Fruit fly (Drosophila melanogaster) whole organism, larva: ENCODE measurements around the gene ZnT86D.

ENCODE experiments used
- noc ChIP-seq: fragments of 200-800 bp; sonication (Bioruptor generic); optimal IDR thresholded peaks from 3 replicates; lab custom pipeline; 2019; ENCODE audit warnings: missing biosample characterization, mild to moderate bottlenecking, missing genetic modification characterization, moderate library complexity

Gene ZnT86D

DNA sequence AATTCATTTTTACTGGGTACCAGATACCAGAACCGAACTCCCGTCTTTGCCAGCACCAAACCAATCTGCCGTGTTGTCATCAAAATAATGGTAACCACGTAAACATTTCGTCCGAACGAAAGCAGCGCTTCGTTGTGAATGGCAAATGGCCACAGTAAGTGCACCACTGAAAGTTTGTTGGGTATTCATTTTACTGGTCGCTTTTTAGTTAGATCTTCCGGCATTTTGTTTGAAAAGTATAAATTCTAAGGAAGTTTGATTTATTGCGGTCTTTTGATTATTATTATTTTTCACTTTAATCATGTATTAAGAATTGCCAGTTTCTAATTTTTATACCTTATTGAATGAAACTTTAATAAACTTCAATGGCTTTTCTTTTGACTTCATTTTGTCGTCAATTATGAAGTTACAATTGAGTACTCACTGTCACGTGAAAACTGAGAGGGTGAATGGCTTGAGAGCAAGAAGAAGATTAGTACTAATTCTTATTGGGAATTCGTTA is at the start of gene ZnT86D:
ZnT86D (minus strand) TSS at position 91 of the 502 bp plus-strand sequence.
- peak; percentile 85 for TF ChIP-seq noc (tag; lab: Kevin White, UChicago)

DNA sequence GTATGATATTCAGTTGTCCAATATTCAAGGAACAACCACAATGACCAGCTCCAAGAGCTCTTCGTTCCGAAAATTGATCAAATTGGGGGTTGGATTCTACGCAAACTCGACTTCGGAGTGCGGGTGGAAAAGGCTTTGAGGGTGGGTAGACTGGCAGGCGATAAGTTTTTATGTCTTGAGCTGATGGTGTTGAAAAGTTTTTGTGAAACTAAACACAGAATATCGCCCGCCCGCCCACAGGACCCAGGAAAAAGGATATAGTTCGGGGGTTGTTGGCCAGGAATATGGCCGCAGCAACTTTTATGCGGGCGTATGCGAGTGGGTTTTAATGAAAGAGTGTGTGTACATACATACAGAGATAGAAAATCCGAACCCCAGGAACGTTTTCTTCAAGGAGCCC is 49.2 kb upstream of the ZnT86D start:
- TF ChIP-seq noc (tag; lab: Kevin White, UChicago), result no peak

DNA sequence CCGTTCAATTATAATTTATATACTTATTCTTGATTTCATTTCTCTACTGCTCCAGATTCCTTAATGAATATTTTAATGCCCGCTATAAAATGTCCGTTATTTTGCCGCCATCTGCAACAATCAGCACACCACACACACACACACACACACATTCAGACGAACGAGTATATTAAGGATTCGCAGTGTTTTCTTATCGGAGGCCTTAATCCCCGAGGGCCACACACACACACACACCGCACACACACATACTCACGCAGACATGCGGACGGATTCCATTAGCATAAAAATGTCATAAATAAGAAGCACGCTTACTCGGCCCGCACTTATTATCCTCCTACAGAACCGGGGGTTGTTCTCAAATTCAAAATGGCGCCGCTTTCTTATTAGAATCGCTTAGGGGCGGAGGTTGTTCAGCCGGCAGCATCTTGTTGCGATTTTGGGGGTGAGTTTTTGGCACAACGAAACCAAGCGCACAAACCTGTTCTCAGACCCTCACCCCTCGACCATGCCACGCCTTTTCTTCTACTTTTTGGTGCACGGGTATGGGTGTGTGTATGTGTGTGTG is 46.7 kb upstream of the ZnT86D start:
- no peak for TF ChIP-seq noc (tag; lab: Kevin White, UChicago)

- TF ChIP-seq noc (tag; lab: Kevin White, UChicago), result no peak
Observed at dm6 chr3R:11257537-11257936, 43.2 kb upstream of the ZnT86D start.

DNA sequence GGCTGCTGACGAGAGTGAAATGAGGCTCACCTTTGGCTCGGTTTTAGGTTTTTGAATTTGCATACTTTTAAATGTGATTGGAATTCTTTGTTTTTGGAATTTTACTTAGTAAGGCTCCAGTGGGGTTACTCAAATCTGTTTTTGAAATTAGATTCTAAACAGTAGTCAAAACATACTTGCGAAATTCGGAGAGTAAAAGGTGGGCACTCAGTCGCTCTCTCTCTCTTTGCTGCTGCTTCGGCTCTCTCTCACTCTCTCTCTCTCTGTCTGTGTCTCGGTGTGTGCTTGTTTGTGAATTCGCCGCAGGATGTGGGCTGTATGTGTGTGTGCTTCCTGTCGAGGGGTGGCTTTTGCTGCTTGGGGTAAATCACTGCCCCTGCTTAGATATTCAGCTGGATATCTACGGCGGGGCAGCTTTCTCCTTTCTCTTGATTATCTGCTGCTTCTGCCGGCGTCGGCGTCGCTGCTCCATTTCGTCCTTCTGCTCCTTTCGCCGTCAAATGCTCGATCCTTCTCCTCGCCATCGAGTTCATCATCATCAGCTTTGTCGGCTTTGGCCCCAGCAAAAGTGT is 40.1 kb upstream of the ZnT86D start:
- TF ChIP-seq noc (tag; lab: Kevin White, UChicago), result no peak

dm6 chr3R:11253768-11254167 is 39.4 kb upstream of the ZnT86D start:
- no peak for TF ChIP-seq noc (tag; lab: Kevin White, UChicago)

- TF ChIP-seq noc (tag; lab: Kevin White, UChicago), result no peak
Observed at dm6 chr3R:11246865-11247264, 32.5 kb upstream of the ZnT86D start.

DNA sequence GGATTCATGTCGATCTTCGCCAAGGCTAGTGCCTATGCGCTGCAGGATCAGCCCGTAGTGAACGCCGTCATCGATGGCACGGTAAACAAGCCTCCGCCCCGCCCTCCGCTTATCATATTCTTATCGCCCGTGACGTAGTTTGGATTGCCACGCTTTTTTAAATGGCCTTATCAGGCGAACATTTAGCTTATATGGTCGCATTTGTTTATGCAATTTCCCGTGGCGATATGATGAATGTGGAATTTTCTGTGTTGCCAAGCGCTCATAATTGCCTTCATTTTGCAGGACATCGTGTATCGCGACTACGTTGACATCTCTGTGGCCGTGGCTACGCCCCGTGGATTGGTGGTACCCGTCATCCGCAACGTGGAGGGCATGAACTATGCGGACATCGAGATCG is 31.5 kb upstream of the ZnT86D start:
- no peak for TF ChIP-seq noc (tag; lab: Kevin White, UChicago)

- no peak for TF ChIP-seq noc (tag; lab: Kevin White, UChicago)
Observed at dm6 chr3R:11243951-11244660, 29.8 kb upstream of the ZnT86D start, which contains the start of the genes CG17734 and CG5214. Gene CG17734, minus strand, starts transcription at chr3R:11243999. Gene CG5214, plus strand, starts transcription at chr3R:11244302.

DNA sequence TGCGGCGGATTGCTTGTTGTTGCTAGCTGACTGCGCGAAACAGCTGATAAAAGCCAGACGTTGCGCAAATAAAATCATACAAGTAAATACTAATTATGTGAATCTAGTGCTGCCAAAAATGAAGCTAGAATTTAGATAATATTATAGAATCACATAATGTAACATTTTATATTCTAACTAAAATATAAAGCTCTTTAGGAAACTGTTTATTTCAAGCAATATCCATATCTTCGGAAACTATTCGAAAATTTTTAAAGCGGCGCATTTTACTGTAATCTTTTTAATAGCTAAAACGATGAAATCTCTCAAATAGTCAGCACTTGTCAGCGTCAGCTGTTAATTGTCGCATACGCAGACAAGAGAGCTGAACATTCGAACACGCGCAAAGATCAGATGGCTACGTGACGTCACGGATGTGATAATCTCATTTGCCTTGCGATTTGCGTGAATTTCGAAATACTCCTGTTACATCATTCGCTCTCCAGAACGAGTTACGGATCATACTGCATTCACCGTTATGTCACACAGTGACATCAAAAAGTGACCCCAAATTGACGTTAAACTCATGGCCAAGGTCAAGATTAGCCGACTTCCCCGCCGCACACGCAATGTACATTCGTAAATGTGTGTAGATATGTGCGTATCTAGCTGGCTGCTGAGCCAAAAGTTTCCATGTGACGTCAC is 28.9 kb upstream of the ZnT86D start:
- TF ChIP-seq noc (tag; lab: Kevin White, UChicago), result peak; percentile 48

dm6 chr3R:11240891-11241290 is 26.6 kb upstream of the ZnT86D start, which contains the start of the genes scpr-B and scpr-A:
Gene scpr-B, minus strand, starts transcription at chr3R:11240991.
Gene scpr-A, plus strand, starts transcription at chr3R:11241183.
- TF ChIP-seq noc (tag; lab: Kevin White, UChicago), result no peak

DNA sequence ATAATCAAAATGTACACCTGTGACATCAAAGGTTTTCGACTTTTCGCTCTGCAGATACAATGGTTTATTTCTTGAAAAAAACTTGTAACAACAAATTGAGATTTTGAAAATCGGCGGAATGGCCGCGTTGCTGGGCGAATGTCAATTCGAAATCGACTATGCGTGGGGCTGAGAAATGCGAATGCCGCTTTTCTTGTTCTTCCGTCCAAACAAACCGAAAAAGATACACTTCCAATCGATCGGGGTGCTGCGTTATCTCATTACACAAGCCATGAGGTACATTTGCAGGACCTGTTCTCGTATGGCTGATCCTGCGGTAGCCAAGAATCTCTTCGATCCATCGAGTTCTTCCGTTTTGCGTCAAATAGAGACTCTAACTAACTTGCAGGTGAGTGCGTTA is 23.3 kb upstream of the ZnT86D start, which contains the start of gene CG31388:
CG31388 (plus strand) TSS at position 218 of the 400 bp plus-strand sequence.
- no peak for TF ChIP-seq noc (tag; lab: Kevin White, UChicago)

dm6 chr3R:11236041-11236440 is 21.7 kb upstream of the ZnT86D start, which contains the start of gene CG31441:
Gene CG31441, plus strand, starts transcription at chr3R:11236286.
- no peak for TF ChIP-seq noc (tag; lab: Kevin White, UChicago)

dm6 chr3R:11234918-11235371 is 20.6 kb upstream of the ZnT86D start, which contains the start of the genes Arfip and CG17721:
Gene Arfip, minus strand, starts transcription at chr3R:11235013.
Gene CG17721, plus strand, starts transcription at chr3R:11235140.
- no peak for TF ChIP-seq noc (tag; lab: Kevin White, UChicago)

dm6 chr3R:11231705-11232261 is 17.4 kb upstream of the ZnT86D start, which contains the start of the genes CG17187 and Dph3:
Gene CG17187, minus strand, starts transcription at chr3R:11231879.
Gene Dph3, plus strand, starts transcription at chr3R:11231912.
- no peak for TF ChIP-seq noc (tag; lab: Kevin White, UChicago)
